Worm (Caenorhabditis elegans) whole organism, midembryonic: Measurements from ENCODE around the gene C23F12.4.

ENCODE experiments used
- T22C8.4 ChIP-seq: fragments of 200-800 bp; sonication (Bioruptor generic); IDR thresholded peaks from 2 replicates; pipeline ENCODE4 v1.3.6; 2022; ENCODE audit warnings: missing genetic modification characterization, missing compliant biosample characterization
- cog-1 ChIP-seq: sonication (generic microtip); optimal IDR thresholded peaks from 2 replicates; lab custom pipeline; 2016; ENCODE audit warnings: missing genetic modification characterization, missing compliant biosample characterization
- flt-1 ChIP-seq: fragments of 200-800 bp; sonication (Bioruptor generic); IDR thresholded peaks from 2 replicates; pipeline ENCODE4 v1.3.6; 2022; ENCODE audit warnings: missing genetic modification characterization, missing compliant biosample characterization
- klf-2 ChIP-seq: fragments of 200-800 bp; sonication (Bioruptor generic); conservative IDR thresholded peaks from 2 replicates; pipeline ENCODE4 v1.3.6; 2022; ENCODE audit warnings: missing genetic modification reagents, missing genetic modification characterization, missing compliant biosample characterization
- med-1 ChIP-seq: sonication (generic microtip); optimal IDR thresholded peaks from 2 replicates; lab custom pipeline; 2017; ENCODE audit warnings: missing genetic modification characterization, mild to moderate bottlenecking, missing compliant biosample characterization, antibody characterized with exemption, missing genetic modification reagents; ENCODE audit not compliant: insufficient read depth
- ref-1 ChIP-seq: fragments of 200-800 bp; sonication (Bioruptor generic); conservative IDR thresholded peaks from 2 replicates; pipeline ENCODE4 v1.3.6; 2022; ENCODE audit warnings: missing genetic modification reagents, missing genetic modification characterization, missing compliant biosample characterization
- tab-1 ChIP-seq: fragments of 200-800 bp; sonication (Bioruptor generic); IDR thresholded peaks from 2 replicates; pipeline ENCODE4 v1.3.6; 2022; ENCODE audit warnings: missing genetic modification characterization, missing compliant biosample characterization
- ztf-23 ChIP-seq: fragments of 200-800 bp; sonication (Bioruptor generic); IDR thresholded peaks from 2 replicates; pipeline ENCODE4 v1.3.6; 2022; ENCODE audit warnings: missing genetic modification reagents, missing genetic modification characterization, missing compliant biosample characterization
- ztf-29 ChIP-seq: fragments of 200-800 bp; sonication (Bioruptor generic); IDR thresholded peaks from 2 replicates; pipeline ENCODE4 v1.3.6; 2022; ENCODE audit warnings: missing genetic modification reagents, missing genetic modification characterization, missing compliant biosample characterization

DNA sequence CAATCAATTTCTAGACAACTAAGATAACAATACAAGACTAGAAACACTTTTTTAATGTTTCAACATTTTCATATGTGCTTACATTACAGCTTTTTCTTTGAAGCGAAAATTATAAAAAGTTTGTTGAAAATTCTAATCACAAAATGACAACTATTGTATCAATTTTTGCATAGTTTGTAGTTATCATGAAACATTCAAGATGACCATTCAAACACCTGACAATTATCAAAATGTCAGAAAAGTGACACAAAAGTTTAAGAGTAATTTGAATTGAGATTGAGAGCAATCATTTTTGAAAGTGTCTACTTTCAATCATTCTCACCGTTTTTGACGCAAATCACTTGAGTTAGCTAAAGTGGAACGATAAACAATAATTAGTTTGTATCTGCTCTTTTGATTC is 17.2 kb upstream of the C23F12.4 start:
- TF ChIP-seq tab-1 (GFP tag; lab: Robert Waterston, UW): no peak
- no peak for TF ChIP-seq ztf-29
- TF ChIP-seq flt-1 (GFP tag; lab: Robert Waterston, UW): no peak
- no peak for TF ChIP-seq cog-1
- no peak for TF ChIP-seq med-1 (GFP tag; lab: Kevin White, UChicago)
- no peak for TF ChIP-seq klf-2
- no peak for TF ChIP-seq ztf-23 (GFP tag; lab: Robert Waterston, UW)
- TF ChIP-seq T22C8.4 (GFP tag; lab: Robert Waterston, UW): no peak
- TF ChIP-seq ref-1 (GFP tag; lab: Robert Waterston, UW): no peak
